Worm (Caenorhabditis elegans) whole organism, L2 larva: Measurements from ENCODE around the gene F59A2.5.

Source experiments
- aly-2 ChIP-seq: fragments of 150-350 bp; optimal IDR thresholded peaks from 2 replicates; lab custom pipeline; 2014; ENCODE audit warnings: missing biosample characterization, missing genetic modification characterization
- unc-39 ChIP-seq: fragments of 150-350 bp; optimal IDR thresholded peaks from 2 replicates; lab custom pipeline; 2014; ENCODE audit warnings: missing biosample characterization, missing genetic modification characterization
- unc-62 ChIP-seq: fragments of 150-350 bp; optimal IDR thresholded peaks from 2 replicates; lab custom pipeline; 2014; ENCODE audit warnings: missing biosample characterization, missing genetic modification reagents, missing genetic modification characterization
- ztf-11 ChIP-seq: sonication (generic microtip); optimal IDR thresholded peaks from 2 replicates; lab custom pipeline; 2017; ENCODE audit warnings: missing biosample characterization, missing genetic modification characterization
- ztf-4 ChIP-seq: fragments of 150-350 bp; optimal IDR thresholded peaks from 2 replicates; lab custom pipeline; 2014; ENCODE audit warnings: missing biosample characterization, missing genetic modification characterization

DNA sequence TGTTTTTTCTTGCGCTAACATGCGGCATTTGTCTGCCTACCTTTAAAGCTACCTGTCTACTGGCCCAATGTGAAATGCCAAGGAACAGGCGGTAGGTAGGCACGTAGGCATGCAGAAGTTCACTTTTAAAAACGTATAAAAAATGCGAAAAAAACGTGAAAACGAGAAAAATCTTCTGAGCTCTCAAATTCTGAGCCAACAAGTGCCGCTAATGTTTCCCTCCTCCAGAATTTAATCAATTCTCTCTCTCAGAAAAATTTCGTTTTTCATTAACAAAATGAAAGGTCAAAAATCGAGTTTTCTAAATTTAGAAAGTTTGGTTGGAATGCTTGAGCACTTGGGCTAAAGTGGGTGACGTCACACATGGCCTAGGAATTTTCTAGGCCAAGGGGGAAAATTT is 22.2 kb upstream of the F59A2.5 start:
- TF ChIP-seq unc-39 (tag; lab: Kevin White, UChicago): no peak
- TF ChIP-seq unc-62 (GFP tag; lab: Kevin White, UChicago): no peak
- TF ChIP-seq ztf-11 (tag; lab: Kevin White, UChicago): no peak
- TF ChIP-seq aly-2 (tag; lab: Kevin White, UChicago): no peak
- no peak for TF ChIP-seq ztf-4 (tag; lab: Kevin White, UChicago)
